Fruit fly (Drosophila melanogaster) whole organism, embryonic: Measurements from ENCODE around the gene CG1074.
A peak's percentile ranks its signal among the peaks of the same experiment; 100 is the strongest.

ENCODE experiments used
- B-H1 ChIP-seq: fragments of 200-800 bp; sonication (Bioruptor generic); IDR thresholded peaks from 3 replicates; pipeline ENCODE4 v1.3.6; 2022; ENCODE audit warnings: missing biosample characterization, missing genetic modification characterization
- CG11247 ChIP-seq: fragments of 200-800 bp; sonication (Bioruptor generic); IDR thresholded peaks from 2 replicates; pipeline ENCODE4 v1.3.6; 2022; ENCODE audit warnings: missing biosample characterization, missing genetic modification characterization
- CG11456 ChIP-seq: fragments of 200-800 bp; sonication (Bioruptor generic); IDR thresholded peaks from 3 replicates; pipeline ENCODE4 v1.3.6; 2022; ENCODE audit warnings: missing biosample characterization, missing genetic modification characterization
- CG11695 ChIP-seq: fragments of 200-800 bp; sonication (Bioruptor generic); IDR thresholded peaks from 3 replicates; pipeline ENCODE4 v1.3.6; 2022; ENCODE audit warnings: missing biosample characterization, missing genetic modification characterization
- CG13287 ChIP-seq: fragments of 200-800 bp; sonication (Bioruptor generic); IDR thresholded peaks from 2 replicates; pipeline ENCODE4 v1.3.6; 2022; ENCODE audit warnings: missing biosample characterization, missing genetic modification characterization; ENCODE audit not compliant: partially characterized antibody
- CG15269 ChIP-seq: fragments of 200-800 bp; sonication (Bioruptor generic); optimal IDR thresholded peaks from 2 replicates; lab custom pipeline; 2018; ENCODE audit warnings: missing biosample characterization, mild to moderate bottlenecking, missing genetic modification characterization, moderate library complexity
- CG1792 ChIP-seq: fragments of 200-800 bp; sonication (Bioruptor generic); optimal IDR thresholded peaks from 2 replicates; lab custom pipeline; 2016; ENCODE audit warnings: missing biosample characterization, missing genetic modification characterization
- CG2116 ChIP-seq: fragments of 200-800 bp; sonication (Bioruptor generic); optimal IDR thresholded peaks from 3 replicates; lab custom pipeline; 2018; ENCODE audit warnings: missing biosample characterization, mild to moderate bottlenecking, missing genetic modification characterization
- CG2889 ChIP-seq: fragments of 200-800 bp; sonication (Bioruptor generic); IDR thresholded peaks from 3 replicates; pipeline ENCODE4 v1.3.6; 2022; ENCODE audit warnings: missing biosample characterization, missing genetic modification characterization
- CG32767 ChIP-seq: fragments of 200-800 bp; sonication (Bioruptor generic); IDR thresholded peaks from 2 replicates; pipeline ENCODE4 v1.3.6; 2022; ENCODE audit warnings: missing biosample characterization, missing genetic modification characterization
- CG3281 ChIP-seq: fragments of 200-800 bp; sonication (Bioruptor generic); optimal IDR thresholded peaks from 3 replicates; lab custom pipeline; 2017; ENCODE audit warnings: missing biosample characterization, mild to moderate bottlenecking, missing genetic modification characterization
- CG34422 ChIP-seq: fragments of 200-800 bp; sonication (Bioruptor generic); IDR thresholded peaks from 3 replicates; pipeline ENCODE4 v1.3.6; 2022; ENCODE audit warnings: missing biosample characterization, missing genetic modification characterization
- CG6254 ChIP-seq: fragments of 200-800 bp; sonication (Bioruptor generic); optimal IDR thresholded peaks from 3 replicates; lab custom pipeline; 2017; ENCODE audit warnings: mild to moderate bottlenecking, missing biosample characterization, missing genetic modification reagents, missing genetic modification characterization
- CG6654 ChIP-seq: fragments of 200-800 bp; sonication (Bioruptor generic); optimal IDR thresholded peaks from 2 replicates; lab custom pipeline; 2017; ENCODE audit warnings: missing biosample characterization, mild to moderate bottlenecking, missing genetic modification characterization
- CG6854 ChIP-seq: fragments of 200-800 bp; sonication (Bioruptor generic); optimal IDR thresholded peaks from 3 replicates; lab custom pipeline; 2017; ENCODE audit warnings: missing biosample characterization, mild to moderate bottlenecking, missing genetic modification characterization
- CG9437 ChIP-seq: fragments of 200-800 bp; sonication (Bioruptor generic); optimal IDR thresholded peaks from 2 replicates; lab custom pipeline; 2018; ENCODE audit warnings: missing biosample characterization, mild to moderate bottlenecking, missing genetic modification characterization
- Dfd ChIP-seq, 2 experiments: fragments of >200 bp; optimal IDR thresholded peaks; 2 replicates each; lab custom pipeline; 2017; ENCODE audit warnings: missing biosample characterization in 2 of 2, missing genetic modification characterization in 2 of 2
- Dip2 ChIP-seq: fragments of 200-800 bp; sonication (Bioruptor generic); IDR thresholded peaks from 2 replicates; pipeline ENCODE4 v1.3.6; 2022; ENCODE audit warnings: missing biosample characterization, missing genetic modification characterization
- Doc3 ChIP-seq: fragments of 200-800 bp; sonication (Bioruptor generic); IDR thresholded peaks from 3 replicates; pipeline ENCODE4 v1.3.6; 2022; ENCODE audit warnings: missing biosample characterization, missing genetic modification characterization; ENCODE audit not compliant: partially characterized antibody
- Elba2 ChIP-seq: fragments of 200-800 bp; sonication (Bioruptor generic); optimal IDR thresholded peaks from 3 replicates; lab custom pipeline; 2016; ENCODE audit warnings: missing biosample characterization, missing genetic modification characterization
- Hr3 ChIP-seq: fragments of 200-800 bp; sonication (Bioruptor generic); optimal IDR thresholded peaks from 3 replicates; lab custom pipeline; 2016; ENCODE audit warnings: missing biosample characterization, missing genetic modification characterization
- Max ChIP-seq: fragments of 200-800 bp; sonication (Bioruptor generic); optimal IDR thresholded peaks from 2 replicates; lab custom pipeline; 2016; ENCODE audit warnings: missing biosample characterization, mild to moderate bottlenecking, missing genetic modification characterization
- Sox102F ChIP-seq: fragments of 200-800 bp; sonication (Bioruptor generic); optimal IDR thresholded peaks from 2 replicates; lab custom pipeline; 2018; ENCODE audit warnings: missing biosample characterization, mild to moderate bottlenecking, missing genetic modification characterization, moderate library complexity
- ab ChIP-seq: fragments of 200-800 bp; sonication (Bioruptor generic); optimal IDR thresholded peaks from 2 replicates; lab custom pipeline; 2016; ENCODE audit warnings: missing biosample characterization, missing genetic modification characterization
- ara ChIP-seq: fragments of 200-800 bp; sonication (Bioruptor generic); IDR thresholded peaks from 2 replicates; pipeline ENCODE4 v1.3.6; 2022; ENCODE audit warnings: missing biosample characterization, missing genetic modification characterization
- br ChIP-seq: fragments of >200 bp; optimal IDR thresholded peaks from 2 replicates; lab custom pipeline; 2017
- cas ChIP-seq: fragments of 200-800 bp; sonication (Bioruptor generic); IDR thresholded peaks from 2 replicates; pipeline ENCODE4 v1.3.6; 2022; ENCODE audit warnings: missing biosample characterization, missing genetic modification characterization
- corto ChIP-seq: fragments of 200-800 bp; sonication (Bioruptor generic); optimal IDR thresholded peaks from 2 replicates; lab custom pipeline; 2016; ENCODE audit warnings: missing biosample characterization, mild to moderate bottlenecking, missing genetic modification characterization, moderate library complexity
- crp ChIP-seq, 2 experiments: fragments of 200-800 bp; sonication (Bioruptor generic); optimal IDR thresholded peaks; 2 replicates in 1 of 2; 3 replicates in 1 of 2; lab custom pipeline; 2017; ENCODE audit warnings: missing biosample characterization in 2 of 2, missing genetic modification characterization in 2 of 2, mild to moderate bottlenecking in 1 of 2, moderate library complexity in 1 of 2
- ewg ChIP-seq: fragments of 200-800 bp; sonication (Bioruptor generic); optimal IDR thresholded peaks from 3 replicates; lab custom pipeline; 2017; ENCODE audit warnings: mild to moderate bottlenecking, missing biosample characterization, missing genetic modification reagents, missing genetic modification characterization
- fd96Cb ChIP-seq: fragments of 200-800 bp; sonication (Bioruptor generic); optimal IDR thresholded peaks from 2 replicates; lab custom pipeline; 2018; ENCODE audit warnings: missing biosample characterization, mild to moderate bottlenecking, missing genetic modification characterization, moderate library complexity
- gfzf ChIP-seq: fragments of 200-800 bp; sonication (Bioruptor generic); optimal IDR thresholded peaks from 2 replicates; lab custom pipeline; 2016; ENCODE audit warnings: missing biosample characterization, mild to moderate bottlenecking, missing genetic modification characterization, moderate library complexity
- gsb-n ChIP-seq: fragments of 200-800 bp; sonication (Bioruptor generic); optimal IDR thresholded peaks from 3 replicates; lab custom pipeline; 2018; ENCODE audit warnings: missing biosample characterization, mild to moderate bottlenecking, missing genetic modification characterization
- gt ChIP-seq: fragments of 200-800 bp; sonication (Bioruptor generic); IDR thresholded peaks from 2 replicates; pipeline ENCODE4 v1.3.6; 2022; ENCODE audit warnings: missing biosample characterization, missing genetic modification characterization
- hkb ChIP-seq, 2 experiments: fragments of 200-800 bp in 1 of 2; fragments of >200 bp in 1 of 2; sonication (Bioruptor generic) in 1 of 2; IDR thresholded peaks in 1 of 2; optimal IDR thresholded peaks in 1 of 2; 2 replicates each; pipeline versions ENCODE4 v1.3.6 to Lab custom; 2017 to 2022; ENCODE audit warnings: missing biosample characterization in 1 of 2, missing genetic modification characterization in 1 of 2
- klu ChIP-seq: fragments of 200-800 bp; sonication (Bioruptor generic); IDR thresholded peaks from 2 replicates; pipeline ENCODE4 v1.3.6; 2022; ENCODE audit warnings: missing biosample characterization, missing genetic modification characterization
- kni ChIP-seq: fragments of 200-800 bp; sonication (Bioruptor generic); optimal IDR thresholded peaks from 3 replicates; lab custom pipeline; 2017; ENCODE audit warnings: mild to moderate bottlenecking, missing biosample characterization, missing genetic modification reagents, missing genetic modification characterization
- lola ChIP-seq, 3 experiments: fragments of >200 bp in 2 of 3; fragments of 200-800 bp in 1 of 3; sonication (Bioruptor generic) in 1 of 3; optimal IDR thresholded peaks; 2 replicates each; lab custom pipeline; 2017 to 2019; ENCODE audit warnings: missing biosample characterization in 3 of 3, missing genetic modification characterization in 3 of 3, mild to moderate bottlenecking in 1 of 3, moderate library complexity in 1 of 3
- mam ChIP-seq: fragments of 200-800 bp; sonication (Bioruptor generic); optimal IDR thresholded peaks from 3 replicates; lab custom pipeline; 2016; ENCODE audit warnings: missing biosample characterization, missing genetic modification characterization
- nerfin-1 ChIP-seq: fragments of 200-800 bp; sonication (Bioruptor generic); optimal IDR thresholded peaks from 3 replicates; lab custom pipeline; 2019; ENCODE audit warnings: missing biosample characterization, mild to moderate bottlenecking, missing genetic modification characterization, moderate library complexity
- psq ChIP-seq: fragments of 200-800 bp; sonication (Bioruptor generic); optimal IDR thresholded peaks from 2 replicates; lab custom pipeline; 2017; ENCODE audit warnings: missing biosample characterization, missing genetic modification characterization
- rib ChIP-seq: fragments of 200-800 bp; sonication (Bioruptor generic); IDR thresholded peaks from 2 replicates; pipeline ENCODE4 v1.3.6; 2022; ENCODE audit warnings: missing biosample characterization, missing genetic modification characterization
- seq ChIP-seq: fragments of 200-800 bp; sonication (Bioruptor generic); IDR thresholded peaks from 2 replicates; pipeline ENCODE4 v1.3.6; 2022; ENCODE audit warnings: missing biosample characterization, missing genetic modification characterization
- sim ChIP-seq: fragments of 200-800 bp; sonication (Bioruptor generic); IDR thresholded peaks from 2 replicates; pipeline ENCODE4 v1.3.6; 2022; ENCODE audit warnings: missing biosample characterization, missing genetic modification characterization
- slou ChIP-seq: fragments of 200-800 bp; sonication (Bioruptor generic); optimal IDR thresholded peaks from 3 replicates; lab custom pipeline; 2016; ENCODE audit warnings: missing biosample characterization, missing genetic modification characterization
- tin ChIP-seq: fragments of 200-800 bp; sonication (Bioruptor generic); optimal IDR thresholded peaks from 3 replicates; lab custom pipeline; 2016; ENCODE audit warnings: missing biosample characterization, missing genetic modification characterization
- tio ChIP-seq: fragments of 200-800 bp; sonication (Bioruptor generic); optimal IDR thresholded peaks from 2 replicates; lab custom pipeline; 2017; ENCODE audit warnings: missing biosample characterization, missing genetic modification characterization, inconsistent platforms
- unpg ChIP-seq: fragments of 200-800 bp; sonication (Bioruptor generic); optimal IDR thresholded peaks from 3 replicates; lab custom pipeline; 2018; ENCODE audit warnings: missing biosample characterization, mild to moderate bottlenecking, missing genetic modification characterization, moderate library complexity

Gene CG1074

dm6 chr3R:4453213-4453956 is 19.6 kb downstream of the CG1074 start:
- peak; percentile 35 for TF ChIP-seq CG6854 (GFP tag; lab: Kevin White, UChicago)
- TF ChIP-seq CG6654, result no peak
- peak; percentile 80 for TF ChIP-seq corto (GFP tag; lab: Kevin White, UChicago)
- no peak for TF ChIP-seq Hr3 (GFP tag; lab: Kevin White, UChicago)
- no peak for TF ChIP-seq br (lab: Kevin White, UChicago)
- no peak for TF ChIP-seq CG9437 (GFP tag; lab: Kevin White, UChicago)
- peak; percentile 21; the same call in 1 of the 2 replicates for TF ChIP-seq gt (GFP tag; lab: Robert Waterston, UW)
- TF ChIP-seq CG2116, result peak; percentile 33
- peak; percentile 2 for TF ChIP-seq gfzf (GFP tag; lab: Kevin White, UChicago)
- TF ChIP-seq Dip2, result no peak
- peak; percentile 68 for TF ChIP-seq CG13287 (GFP tag; lab: Robert Waterston, UW)
- no peak for TF ChIP-seq CG3281
- TF ChIP-seq Sox102F (GFP tag; lab: Kevin White, UChicago), result no peak
- TF ChIP-seq sim, result no peak
- peak; percentile 51 for TF ChIP-seq Max
- no peak for TF ChIP-seq CG2889 (GFP tag; lab: Robert Waterston, UW)
- TF ChIP-seq CG11695 (GFP tag; lab: Robert Waterston, UW), result peak; percentile 22; the same call in 1 of the 3 replicates
- TF ChIP-seq ab (GFP tag; lab: Kevin White, UChicago), result no peak
- peak; percentile 91 for TF ChIP-seq kni (GFP tag; lab: Kevin White, UChicago)
- TF ChIP-seq fd96Cb (tag; lab: Kevin White, UChicago), result no peak
- TF ChIP-seq hkb (optimal IDR thresholded peaks at IDR 0.05; lab: Kevin White, UChicago), result no peak
- TF ChIP-seq hkb (GFP tag; IDR thresholded peaks at IDR 0.05; lab: Robert Waterston, UW), result peak; percentile 46; the same call in 1 of the 2 replicates
- no peak for TF ChIP-seq mam (GFP tag; lab: Kevin White, UChicago)
- 0 out of 2 replicates have a peak, but pooled peaks have one; percentile 28 for TF ChIP-seq cas (GFP tag; lab: Robert Waterston, UW)
- TF ChIP-seq seq (GFP tag; lab: Robert Waterston, UW), result no peak
- no peak for TF ChIP-seq Dfd (GFP tag; optimal IDR thresholded peaks at IDR 0.05; lab: Kevin White, UChicago)
- peak; percentile 95 for TF ChIP-seq CG32767 (GFP tag; lab: Robert Waterston, UW)
- no peak for TF ChIP-seq lola (GFP tag; optimal IDR thresholded peaks at IDR 0.05; lab: Kevin White, UChicago)
- TF ChIP-seq tio (GFP tag; lab: Kevin White, UChicago), result no peak
- TF ChIP-seq CG1792 (GFP tag; lab: Kevin White, UChicago), result no peak
- no peak for TF ChIP-seq slou
- peak; percentile 75; the same call in 1 of the 3 replicates for TF ChIP-seq CG34422 (GFP tag; lab: Robert Waterston, UW)
- TF ChIP-seq ara (GFP tag; lab: Robert Waterston, UW), result peak; percentile 41; the same call in 1 of the 2 replicates
- TF ChIP-seq psq (GFP tag; lab: Kevin White, UChicago), result no peak
- no peak for TF ChIP-seq CG11247 (GFP tag; lab: Robert Waterston, UW)
- TF ChIP-seq Doc3 (GFP tag; lab: Robert Waterston, UW), result 0 out of 3 replicates have a peak, but pooled peaks have one; percentile 32
- peak in 1 of 2 experiments; percentile 60 for TF ChIP-seq crp (GFP tag; optimal IDR thresholded peaks at IDR 0.05; lab: Kevin White, UChicago)
- TF ChIP-seq tin (GFP tag; lab: Kevin White, UChicago), result no peak
- no peak for TF ChIP-seq CG11456 (GFP tag; lab: Robert Waterston, UW)
- TF ChIP-seq rib (GFP tag; lab: Robert Waterston, UW), result peak; percentile 32; the same call in 1 of the 2 replicates
- no peak for TF ChIP-seq Elba2
- no peak for TF ChIP-seq CG6254 (GFP tag; lab: Kevin White, UChicago)
- peak; percentile 77 for TF ChIP-seq ewg (GFP tag; lab: Kevin White, UChicago)
- no peak for TF ChIP-seq unpg
- no peak for TF ChIP-seq CG15269 (tag; lab: Kevin White, UChicago)
- peak; percentile 25 for TF ChIP-seq gsb-n (tag; lab: Kevin White, UChicago)
- TF ChIP-seq klu, result no peak
- TF ChIP-seq B-H1, result no peak; the same call in 2 of the 3 replicates
- no peak for TF ChIP-seq nerfin-1
